Worm (Caenorhabditis elegans) whole organism, early embryonic: ENCODE results near the gene ced-7.

Experiments used
- F13C5.2 ChIP-seq: sonication (generic microtip); optimal IDR thresholded peaks from 2 replicates; lab custom pipeline; 2017; ENCODE audit warnings: mild to moderate bottlenecking, missing genetic modification characterization, inconsistent platforms, missing compliant biosample characterization
- aly-1 ChIP-seq: sonication (generic microtip); optimal IDR thresholded peaks from 2 replicates; lab custom pipeline; 2016; ENCODE audit warnings: missing genetic modification characterization, missing compliant biosample characterization
- ama-1 ChIP-seq: fragments of 150-350 bp; optimal IDR thresholded peaks from 2 replicates; lab custom pipeline; 2014
- ceh-13 ChIP-seq: fragments of 200-800 bp; sonication (Bioruptor generic); optimal IDR thresholded peaks from 2 replicates; lab custom pipeline; 2018; ENCODE audit warnings: mild to moderate bottlenecking, missing genetic modification characterization, missing compliant biosample characterization
- ets-7 ChIP-seq: sonication (generic microtip); optimal IDR thresholded peaks from 2 replicates; lab custom pipeline; 2016; ENCODE audit warnings: missing genotype, missing genetic modification characterization, missing compliant biosample characterization
- flt-1 ChIP-seq: fragments of 200-800 bp; sonication (Bioruptor generic); IDR thresholded peaks from 2 replicates; pipeline ENCODE4 v1.3.6; 2022; ENCODE audit warnings: missing genetic modification characterization, missing compliant biosample characterization
- hmbx-1 ChIP-seq: sonication (generic microtip); optimal IDR thresholded peaks from 2 replicates; lab custom pipeline; 2016; ENCODE audit warnings: mild to moderate bottlenecking, missing genetic modification characterization, missing compliant biosample characterization
- hnd-1 ChIP-seq: sonication (generic microtip); optimal IDR thresholded peaks from 2 replicates; lab custom pipeline; 2016; ENCODE audit warnings: missing genetic modification characterization, missing compliant biosample characterization
- pes-1 ChIP-seq: fragments of 200-800 bp; sonication (Bioruptor generic); IDR thresholded peaks from 2 replicates; pipeline ENCODE4 v1.3.6; 2022; ENCODE audit warnings: missing genetic modification reagents, missing genetic modification characterization, missing compliant biosample characterization
- scrt-1 ChIP-seq: fragments of 200-800 bp; sonication (Bioruptor generic); IDR thresholded peaks from 2 replicates; pipeline ENCODE4 v1.3.6; 2022; ENCODE audit warnings: missing genetic modification characterization, missing compliant biosample characterization
- sea-1 ChIP-seq: fragments of 200-800 bp; sonication (Bioruptor generic); conservative IDR thresholded peaks from 2 replicates; pipeline ENCODE4 v1.3.6; 2022; ENCODE audit warnings: missing genetic modification characterization, missing compliant biosample characterization
- tbx-11 ChIP-seq: fragments of 200-800 bp; sonication (Bioruptor generic); IDR thresholded peaks from 2 replicates; pipeline ENCODE4 v1.3.6; 2022; ENCODE audit warnings: missing genetic modification characterization, missing compliant biosample characterization
- tbx-37 ChIP-seq: fragments of 200-800 bp; sonication (Bioruptor generic); conservative IDR thresholded peaks from 2 replicates; pipeline ENCODE4 v1.3.6; 2022; ENCODE audit warnings: missing genetic modification reagents, missing genetic modification characterization, missing compliant biosample characterization

DNA sequence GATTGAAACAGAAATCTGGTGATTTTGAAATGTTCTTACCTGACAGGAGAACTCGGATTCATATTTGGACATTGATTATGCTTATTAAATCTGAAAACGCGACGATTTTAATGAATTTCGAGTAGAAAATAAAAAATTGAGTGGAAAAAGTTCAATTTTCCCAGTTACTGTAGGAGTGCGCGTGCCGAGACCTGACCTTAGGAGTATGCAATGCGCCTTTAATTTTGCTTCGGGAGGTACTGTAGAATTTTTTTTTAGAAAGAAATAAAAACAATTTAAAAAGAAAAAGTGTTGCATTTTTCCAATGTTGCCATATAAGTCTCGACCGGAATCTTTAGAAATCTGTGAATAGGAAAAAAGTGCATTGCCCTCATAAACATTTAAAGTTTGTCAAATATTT is 13.9 kb downstream of the ced-7 start, which contains the start of gene C48B4.11:
- no peak for TF ChIP-seq ama-1 (lab: Kevin White, UChicago)
- no peak for TF ChIP-seq flt-1 (GFP tag; lab: Robert Waterston, UW)
- no peak for TF ChIP-seq pes-1 (GFP tag; lab: Robert Waterston, UW)
- TF ChIP-seq hmbx-1 = no peak
- no peak for TF ChIP-seq aly-1 (tag; lab: Kevin White, UChicago)
- TF ChIP-seq hnd-1 (tag; lab: Kevin White, UChicago) = no peak
- TF ChIP-seq tbx-37 (GFP tag; lab: Robert Waterston, UW) = no peak
- TF ChIP-seq F13C5.2 (tag; lab: Kevin White, UChicago) = no peak
- no peak for TF ChIP-seq sea-1 (GFP tag; lab: Robert Waterston, UW)
- TF ChIP-seq scrt-1 (GFP tag; lab: Robert Waterston, UW) = no peak
- TF ChIP-seq ceh-13 (GFP tag; lab: Kevin White, UChicago) = no peak
- TF ChIP-seq tbx-11 (GFP tag; lab: Robert Waterston, UW) = no peak
- no peak for TF ChIP-seq ets-7 (tag; lab: Kevin White, UChicago)
